Fruit fly (Drosophila melanogaster): ENCODE results near the gene rdgA.
A peak's percentile ranks its signal among the peaks of the same experiment; 100 is the strongest.

rdgA gene

DNA sequence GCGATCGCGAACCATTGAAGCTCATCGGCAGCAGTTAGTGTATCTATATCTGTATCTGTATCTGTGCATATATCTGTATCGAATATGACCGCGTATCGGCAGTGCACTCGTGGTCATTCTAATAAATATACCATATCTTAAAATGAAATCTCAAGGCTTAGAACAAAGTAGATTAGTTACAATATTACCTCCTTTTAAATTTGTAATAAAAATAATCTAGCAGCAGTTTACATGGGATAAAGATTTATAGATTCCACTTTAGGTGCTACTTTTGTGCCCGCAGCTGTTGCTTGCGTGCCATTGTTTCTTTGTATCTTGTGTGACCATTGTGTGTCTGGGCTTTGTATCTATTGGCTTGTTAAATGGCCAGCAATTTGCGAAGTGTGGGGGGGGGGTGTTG is 153.2 kb downstream of the rdgA start (continued):
- peak; percentile 50; the same call in 1 of the 2 replicates for TF ChIP-seq CG10959 (GFP tag; IDR thresholded peaks at IDR 0.05)
- peak; percentile 53; the same call in 2 of the 3 replicates for TF ChIP-seq ken (GFP tag; IDR thresholded peaks at IDR 0.05)
- TF ChIP-seq Scr (GFP tag; IDR thresholded peaks at IDR 0.05; ENCODE audit: partially characterized antibody) = no peak
- TF ChIP-seq ab (GFP tag; optimal IDR thresholded peaks at IDR 0.05) = peak; percentile 12
- no peak for TF ChIP-seq toy (GFP tag; IDR thresholded peaks at IDR 0.05)
- TF ChIP-seq Dp (GFP tag; optimal IDR thresholded peaks at IDR 0.05) = no peak
- peak; percentile 71 for TF ChIP-seq CG2712 (tag; optimal IDR thresholded peaks at IDR 0.05)
- peak; percentile 39; the same call in 1 of the 2 replicates for TF ChIP-seq dimm (GFP tag; IDR thresholded peaks at IDR 0.05)
- peak; percentile 44 for TF ChIP-seq Mes4 (GFP tag; optimal IDR thresholded peaks at IDR 0.05)
- peak; percentile 55 for TF ChIP-seq Hsf (GFP tag; optimal IDR thresholded peaks at IDR 0.05)
- TF ChIP-seq caup (GFP tag; optimal IDR thresholded peaks at IDR 0.05; ENCODE audit: severe bottlenecking) = peak; percentile 57
- TF ChIP-seq CG8359 (GFP tag; optimal IDR thresholded peaks at IDR 0.05; ENCODE audit: borderline replicate concordance) = no peak
- TF ChIP-seq sim (GFP tag; IDR thresholded peaks at IDR 0.05) = no peak
- no peak for TF ChIP-seq ash1 (GFP tag; optimal IDR thresholded peaks at IDR 0.05)
- no peak for TF ChIP-seq Kr (GFP tag; optimal IDR thresholded peaks at IDR 0.05)
- peak; percentile 14 for TF ChIP-seq lbe (GFP tag; optimal IDR thresholded peaks at IDR 0.05)
- TF ChIP-seq tap (tag; optimal IDR thresholded peaks at IDR 0.05) = peak; percentile 85
- TF ChIP-seq CG34224 (GFP tag; IDR thresholded peaks at IDR 0.05; ENCODE audit: partially characterized antibody) = no peak
- TF ChIP-seq vnd (GFP tag; IDR thresholded peaks at IDR 0.05; ENCODE audit: partially characterized antibody) = no peak
- no peak for TF ChIP-seq Trl (optimal IDR thresholded peaks at IDR 0.05)
- TF ChIP-seq Trl (GFP tag; optimal IDR thresholded peaks at IDR 0.05) = peak; percentile 36
- TF ChIP-seq ERR (GFP tag; optimal IDR thresholded peaks at IDR 0.05) = no peak
- TF ChIP-seq usp (GFP tag; optimal IDR thresholded peaks at IDR 0.05) = no peak
- TF ChIP-seq CG10209 (GFP tag; optimal IDR thresholded peaks at IDR 0.05) = peak; percentile 68
- TF ChIP-seq slp2 (GFP tag; optimal IDR thresholded peaks at IDR 0.05) = no peak
- no peak for TF ChIP-seq CG34376 (GFP tag; optimal IDR thresholded peaks at IDR 0.05)
- TF ChIP-seq wdn (GFP tag; IDR thresholded peaks at IDR 0.05) = peak; percentile 46; the same call in 1 of the 2 replicates
- peak; percentile 36 for TF ChIP-seq CG9609 (GFP tag; optimal IDR thresholded peaks at IDR 0.05)
- TF ChIP-seq NC2β (GFP tag; optimal IDR thresholded peaks at IDR 0.05) = peak; percentile 12
- peak; percentile 78 for TF ChIP-seq salm (tag; optimal IDR thresholded peaks at IDR 0.05)
- TF ChIP-seq Dll (GFP tag; IDR thresholded peaks at IDR 0.05; ENCODE audit: partially characterized antibody) = no peak
- no peak for TF ChIP-seq eyg (GFP tag; optimal IDR thresholded peaks at IDR 0.05)
- TF ChIP-seq luna (GFP tag; optimal IDR thresholded peaks at IDR 0.05) = no peak
- TF ChIP-seq CG9727 (GFP tag; optimal IDR thresholded peaks at IDR 0.05) = peak; percentile 49
- no peak for TF ChIP-seq unc-4 (GFP tag; IDR thresholded peaks at IDR 0.05; ENCODE audit: partially characterized antibody)
- TF ChIP-seq CG5953 (GFP tag; IDR thresholded peaks at IDR 0.05) = no peak
- peak; percentile 3 for TF ChIP-seq Bteb2 (GFP tag; optimal IDR thresholded peaks at IDR 0.05)
- no peak for TF ChIP-seq CG6765 (GFP tag; optimal IDR thresholded peaks at IDR 0.05)
- TF ChIP-seq CG17361 (GFP tag; IDR thresholded peaks at IDR 0.05) = no peak; the same call in 2 of the 3 replicates
- peak; percentile 57; the same call in 1 of the 3 replicates for TF ChIP-seq otp (GFP tag; IDR thresholded peaks at IDR 0.05)
- TF ChIP-seq CG12391 (tag; optimal IDR thresholded peaks at IDR 0.05) = peak; percentile 84
- no peak for TF ChIP-seq Tbp (GFP tag; optimal IDR thresholded peaks at IDR 0.05)
- TF ChIP-seq shn (GFP tag; optimal IDR thresholded peaks at IDR 0.05) = no peak
- TF ChIP-seq ssp (GFP tag; IDR thresholded peaks at IDR 0.05) = no peak
- peak; percentile 66 for TF ChIP-seq CG14050 (GFP tag; IDR thresholded peaks at IDR 0.05)
- TF ChIP-seq Hmx (GFP tag; optimal IDR thresholded peaks at IDR 0.05) = no peak
- peak; percentile 87 for TF ChIP-seq gem (tag; optimal IDR thresholded peaks at IDR 0.05)
- TF ChIP-seq CG31224 (GFP tag; IDR thresholded peaks at IDR 0.05) = no peak
- no peak for TF ChIP-seq vfl (GFP tag; optimal IDR thresholded peaks at IDR 0.05)
- TF ChIP-seq Rfx (GFP tag; IDR thresholded peaks at IDR 0.05) = peak; percentile 74
- TF ChIP-seq phol (tag; optimal IDR thresholded peaks at IDR 0.05) = peak; percentile 78
- TF ChIP-seq MTF-1 (GFP tag; optimal IDR thresholded peaks at IDR 0.05; ENCODE audit: borderline replicate concordance) = peak; percentile 22

Measured in whole organism, embryonic.